Fruit fly (Drosophila melanogaster): ENCODE measurements around the gene CG18731.

- peak; percentile 18 for TF ChIP-seq caup (GFP tag; optimal IDR thresholded peaks at IDR 0.05; ENCODE audit: severe bottlenecking)
- TF ChIP-seq Blimp-1 (GFP tag; optimal IDR thresholded peaks at IDR 0.05) = no peak
- TF ChIP-seq CG34376 (GFP tag; optimal IDR thresholded peaks at IDR 0.05) = no peak
- no peak for TF ChIP-seq fd102C (GFP tag; optimal IDR thresholded peaks at IDR 0.05)
- no peak for TF ChIP-seq exex (tag; optimal IDR thresholded peaks at IDR 0.05)
- no peak for TF ChIP-seq CG10267 (tag; optimal IDR thresholded peaks at IDR 0.05)
- no peak for TF ChIP-seq cwo (GFP tag; optimal IDR thresholded peaks at IDR 0.05)
- no peak for TF ChIP-seq CG9609 (GFP tag; optimal IDR thresholded peaks at IDR 0.05)
- TF ChIP-seq Vsx1 (GFP tag; optimal IDR thresholded peaks at IDR 0.05) = peak; percentile 22
- no peak for TF ChIP-seq CG10431 (GFP tag; optimal IDR thresholded peaks at IDR 0.05)
- no peak for TF ChIP-seq Tbp (GFP tag; optimal IDR thresholded peaks at IDR 0.05)
Observed at dm6 chr3R:29757226-29757625, 32.4 kb downstream of the CG18731 start.

All from whole organism, embryonic.